Worm (Caenorhabditis elegans): Measurements from ENCODE around the gene F32E10.5.

- TF ChIP-seq him-1 (tag; optimal IDR thresholded peaks at IDR 0.05) (no peak), mes-4 (tag; optimal IDR thresholded peaks at IDR 0.05) (no peak), pha-4 (tag; optimal IDR thresholded peaks at IDR 0.05) (no peak), dpff-1 (tag; optimal IDR thresholded peaks at IDR 0.05) (no peak), pbrm-1 (GFP tag; IDR thresholded peaks at IDR 0.05) (no peak), lin-54 (GFP tag; optimal IDR thresholded peaks at IDR 0.05) (no peak), snpc-4 (GFP tag; optimal IDR thresholded peaks at IDR 0.05) (no peak), snpc-4 (tag; optimal IDR thresholded peaks at IDR 0.05) (no peak), ama-1 (optimal IDR thresholded peaks at IDR 0.05) (no peak), ama-1 (GFP tag; optimal IDR thresholded peaks at IDR 0.05) (no peak), repo-1 (tag; optimal IDR thresholded peaks at IDR 0.05) (no peak), ztf-25 (GFP tag; IDR thresholded peaks at IDR 0.05) (no peak)
Measured at ce11 chrIV:7530226-7531070, 47.7 kb downstream of the F32E10.5 start.

Data from whole organism, young adult.